Fruit fly (Drosophila melanogaster): ENCODE data around the gene CG11722.
A peak's percentile ranks its signal among the peaks of the same experiment; 100 is the strongest.

dm6 chr3R:10080699-10081098 lies 35.4 kb upstream of the CG11722 start:
- TF ChIP-seq CG5204 (GFP tag; optimal IDR thresholded peaks at IDR 0.05) (no peak), toe (GFP tag; optimal IDR thresholded peaks at IDR 0.05) (no peak), CG7101 (tag; optimal IDR thresholded peaks at IDR 0.05) (no peak), Crg-1 (GFP tag; optimal IDR thresholded peaks at IDR 0.05) (peak; percentile 26), tj (GFP tag; optimal IDR thresholded peaks at IDR 0.05) (peak; percentile 68), CG33017 (tag; optimal IDR thresholded peaks at IDR 0.05) (no peak), pad (GFP tag; optimal IDR thresholded peaks at IDR 0.05) (peak; percentile 83)
